Worm (Caenorhabditis elegans): Measurements from ENCODE around the gene C23G10.5.

C23G10.5 gene

DNA sequence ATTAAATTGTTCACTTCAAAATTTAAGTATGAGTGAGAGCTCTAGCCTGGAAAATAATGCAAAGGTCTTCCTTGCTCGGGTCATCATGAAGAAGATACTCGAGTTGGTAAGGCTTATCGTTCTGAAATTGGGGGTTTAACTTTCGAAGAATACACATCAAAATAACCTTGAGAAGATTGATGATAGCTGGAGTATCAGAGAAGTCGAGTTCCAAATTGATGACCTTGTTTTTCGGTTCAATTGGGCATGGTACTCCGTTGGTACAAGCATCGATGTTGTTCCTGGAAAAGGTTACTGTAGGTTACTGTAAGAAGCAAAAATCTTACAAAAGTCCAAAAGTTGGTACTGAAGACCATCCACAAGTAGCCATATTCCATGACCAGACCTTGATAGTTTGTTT, 14.7 kb upstream of the C23G10.5 start:
- no peak for TF ChIP-seq nhr-43 (tag; optimal IDR thresholded peaks at IDR 0.05; ENCODE audit: poor library complexity, severe bottlenecking)
- TF ChIP-seq ztf-11 (tag; optimal IDR thresholded peaks at IDR 0.05) = no peak
- TF ChIP-seq nhr-77 (tag; optimal IDR thresholded peaks at IDR 0.05) = no peak
- TF ChIP-seq ceh-16 (tag; optimal IDR thresholded peaks at IDR 0.05) = no peak
- TF ChIP-seq jun-1 (tag; optimal IDR thresholded peaks at IDR 0.05) = no peak
- TF ChIP-seq ceh-9 (tag; optimal IDR thresholded peaks at IDR 0.05) = no peak
- TF ChIP-seq ZK546.5 (tag; optimal IDR thresholded peaks at IDR 0.05) = no peak
- no peak for TF ChIP-seq elt-1 (tag; optimal IDR thresholded peaks at IDR 0.05)
- TF ChIP-seq unc-62 (GFP tag; optimal IDR thresholded peaks at IDR 0.05) = no peak
- no peak for TF ChIP-seq aly-2 (tag; optimal IDR thresholded peaks at IDR 0.05)
- TF ChIP-seq ama-1 (optimal IDR thresholded peaks at IDR 0.05) = no peak
- TF ChIP-seq hmg-11 (tag; optimal IDR thresholded peaks at IDR 0.05) = no peak
- TF ChIP-seq fos-1 (tag; optimal IDR thresholded peaks at IDR 0.05) = no peak
- no peak for TF ChIP-seq R02D3.7 (tag; optimal IDR thresholded peaks at IDR 0.05)
- TF ChIP-seq nhr-67 (tag; optimal IDR thresholded peaks at IDR 0.05) = no peak
- TF ChIP-seq ceh-82 (tag; optimal IDR thresholded peaks at IDR 0.05) = no peak
- no peak for TF ChIP-seq nhr-76 (tag; optimal IDR thresholded peaks at IDR 0.05)

DNA sequence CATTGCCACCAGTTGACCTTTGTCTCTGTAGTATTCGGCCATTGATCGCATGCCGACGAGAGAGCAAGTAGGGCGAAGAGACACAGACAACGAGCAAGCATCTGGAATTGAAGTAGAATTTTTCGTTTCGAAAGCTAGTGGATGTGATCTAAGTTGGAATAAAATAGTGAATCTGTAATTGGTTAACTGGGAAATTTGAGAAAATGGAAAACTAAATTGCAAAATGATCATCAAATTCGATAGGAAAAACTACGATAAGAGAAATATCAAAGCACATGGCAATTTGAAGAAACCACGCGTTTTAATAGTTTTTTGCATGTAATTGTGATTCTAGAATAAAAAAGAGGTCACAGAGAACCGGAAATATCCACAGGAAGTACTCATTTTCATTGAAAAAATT, 14.1 kb upstream of the C23G10.5 start, which contains the start of gene F42A10.6:
Gene F42A10.6 (minus strand): TSS at position 101 of the 400 bp plus-strand sequence.
- TF ChIP-seq elt-2 (tag; optimal IDR thresholded peaks at IDR 0.05) = peak; percentile 27
- TF ChIP-seq nhr-43 (tag; optimal IDR thresholded peaks at IDR 0.05; ENCODE audit: poor library complexity, severe bottlenecking) = no peak
- TF ChIP-seq elt-3 (tag; optimal IDR thresholded peaks at IDR 0.05) = no peak
- no peak for TF ChIP-seq mdl-1 (tag; optimal IDR thresholded peaks at IDR 0.05)
- no peak for TF ChIP-seq aly-2 (tag; optimal IDR thresholded peaks at IDR 0.05)

DNA sequence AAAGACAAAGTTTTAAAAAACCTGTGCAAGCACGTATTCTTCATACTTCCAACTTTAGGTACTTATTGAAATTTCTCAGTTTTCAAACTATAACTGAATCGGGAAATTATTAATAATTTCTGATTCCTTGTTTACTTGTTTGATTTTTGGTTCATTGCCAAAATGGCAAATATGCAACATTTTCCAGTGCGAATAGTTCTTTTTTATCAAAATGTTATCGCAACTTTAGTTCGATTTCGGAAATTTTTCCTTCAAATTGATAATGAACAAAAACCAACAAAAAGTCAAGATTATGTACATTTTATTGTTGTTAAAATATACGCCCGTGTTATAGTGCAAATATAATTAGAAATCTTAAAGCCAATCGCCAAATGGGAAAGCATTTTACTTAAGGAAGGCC, 13.3 kb upstream of the C23G10.5 start:
- peak; percentile 55 for TF ChIP-seq elt-2 (tag; optimal IDR thresholded peaks at IDR 0.05)
- TF ChIP-seq pha-4 (tag; optimal IDR thresholded peaks at IDR 0.05) = peak; percentile 56
- TF ChIP-seq nhr-12 (tag; optimal IDR thresholded peaks at IDR 0.05) = no peak

DNA sequence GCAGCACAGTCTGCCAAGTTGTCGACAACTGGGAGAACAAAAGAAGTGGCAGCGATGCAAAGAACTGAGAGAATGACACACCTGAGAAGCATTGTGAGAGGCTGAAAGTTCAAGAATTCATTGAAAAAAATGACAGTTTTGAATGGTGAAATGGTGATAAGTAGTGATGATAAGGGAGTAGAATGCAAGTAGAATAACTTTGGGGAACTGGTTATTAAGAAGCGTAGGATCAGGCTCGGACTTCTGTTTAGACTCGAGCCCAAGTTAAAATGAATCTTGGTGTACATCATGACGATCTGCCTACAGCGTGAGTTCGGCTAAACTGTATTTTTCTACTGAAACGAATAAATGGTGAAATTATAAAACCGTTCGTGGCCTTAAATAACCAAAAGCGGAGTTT, 12.3 kb upstream of the C23G10.5 start, which contains the start of gene F42A10.7:
Gene F42A10.7 (minus strand): TSS at position 101 of the 400 bp plus-strand sequence.
- TF ChIP-seq aly-2 (tag; optimal IDR thresholded peaks at IDR 0.05) (no peak), nhr-77 (tag; optimal IDR thresholded peaks at IDR 0.05) (no peak), egl-27 (tag; optimal IDR thresholded peaks at IDR 0.05) (no peak)

DNA sequence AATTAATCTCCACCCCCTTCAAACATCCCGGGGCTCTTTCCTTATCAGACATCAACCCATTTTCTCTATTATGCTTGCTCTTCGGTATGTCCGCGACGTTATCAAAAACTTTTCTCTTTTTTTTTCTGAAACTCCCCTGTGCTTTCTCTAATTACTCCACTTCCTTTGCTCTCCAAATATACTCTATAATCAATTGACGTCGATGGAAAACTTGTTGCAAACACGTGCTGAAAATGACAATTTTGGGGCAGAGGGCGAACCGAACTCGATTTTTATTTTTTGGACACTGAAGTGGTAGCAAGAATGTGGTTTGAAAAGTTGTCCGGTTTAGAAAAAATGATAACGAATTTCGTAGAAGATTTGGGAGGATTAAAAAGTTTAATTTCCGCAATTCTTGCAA, 11.8 kb upstream of the C23G10.5 start:
- TF ChIP-seq jun-1 (tag; optimal IDR thresholded peaks at IDR 0.05) = peak; percentile 69
- no peak for TF ChIP-seq unc-39 (tag; optimal IDR thresholded peaks at IDR 0.05)
- peak; percentile 62 for TF ChIP-seq pha-4 (tag; optimal IDR thresholded peaks at IDR 0.05)
- peak; percentile 96 for TF ChIP-seq elt-2 (tag; optimal IDR thresholded peaks at IDR 0.05)
- TF ChIP-seq ceh-9 (tag; optimal IDR thresholded peaks at IDR 0.05) = no peak
- peak; percentile 9 for TF ChIP-seq mdl-1 (tag; optimal IDR thresholded peaks at IDR 0.05)
- peak; percentile 95 for TF ChIP-seq pqm-1 (tag; optimal IDR thresholded peaks at IDR 0.05)

DNA sequence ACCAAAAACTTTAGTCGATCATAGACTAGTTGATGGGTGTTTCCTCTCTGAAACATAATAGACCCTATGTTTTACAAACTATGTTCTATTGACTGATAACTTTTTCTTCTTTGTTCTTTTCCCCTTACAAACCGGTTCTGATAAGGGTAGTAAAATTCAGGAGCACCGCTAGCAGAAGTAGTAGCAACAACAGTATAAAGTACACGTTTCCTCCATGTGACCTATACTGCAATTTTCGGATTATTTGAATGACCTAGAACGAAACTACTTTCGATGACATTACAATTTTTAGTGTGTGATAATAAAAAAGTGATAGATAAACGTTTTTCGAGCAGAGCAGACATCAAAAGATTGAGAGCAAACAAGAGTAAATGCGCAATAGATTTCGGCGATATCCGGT, 10.6 kb upstream of the C23G10.5 start:
- TF ChIP-seq R02D3.7 (tag; optimal IDR thresholded peaks at IDR 0.05) (no peak), nhr-77 (tag; optimal IDR thresholded peaks at IDR 0.05) (no peak), jun-1 (tag; optimal IDR thresholded peaks at IDR 0.05) (peak; percentile 51), skn-1 (tag; optimal IDR thresholded peaks at IDR 0.05) (peak; percentile 66), elt-2 (tag; optimal IDR thresholded peaks at IDR 0.05) (peak; percentile 96), pha-4 (tag; optimal IDR thresholded peaks at IDR 0.05) (peak; percentile 55), pqm-1 (tag; optimal IDR thresholded peaks at IDR 0.05) (peak; percentile 87)

DNA sequence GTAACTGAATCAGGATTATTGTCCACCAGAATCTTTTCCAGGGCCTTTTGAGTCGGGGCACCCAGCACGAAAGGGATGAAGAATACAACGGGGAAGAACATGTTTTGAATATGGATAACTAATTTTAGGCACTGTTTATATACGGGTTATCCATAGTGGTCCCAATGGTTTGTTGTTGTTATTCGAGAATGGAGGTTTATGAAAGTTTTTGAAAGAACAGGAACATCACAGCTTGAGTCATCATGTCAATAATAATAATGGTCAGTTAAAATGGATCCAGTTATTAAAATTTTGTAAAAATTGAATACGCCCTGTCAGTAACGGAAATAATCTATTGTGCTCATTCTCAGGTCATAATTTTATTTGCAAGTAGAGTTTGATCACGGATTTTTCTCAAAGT, 7.8 kb upstream of the C23G10.5 start, which contains the start of gene nas-28:
Gene nas-28 (minus strand): TSS at position 101 of the 400 bp plus-strand sequence.
- TF ChIP-seq daf-12 (tag; optimal IDR thresholded peaks at IDR 0.05) (no peak), lsy-12 (tag; optimal IDR thresholded peaks at IDR 0.05) (no peak), ceh-82 (tag; optimal IDR thresholded peaks at IDR 0.05) (no peak), tbx-2 (tag; optimal IDR thresholded peaks at IDR 0.05) (no peak), nhr-76 (tag; optimal IDR thresholded peaks at IDR 0.05) (no peak)

All from whole organism, L3 larva.